Worm (Caenorhabditis elegans) whole organism, young adult: ENCODE measurements around the gene F56H9.6.

Experiments
- B0035.1 ChIP-seq: sonication (generic microtip); optimal IDR thresholded peaks from 2 replicates; lab custom pipeline; 2016; ENCODE audit warnings: missing genetic modification characterization, mild to moderate bottlenecking, missing compliant biosample characterization, missing genotype, missing genetic modification reagents
- B0261.1 ChIP-seq: sonication (generic microtip); optimal IDR thresholded peaks from 2 replicates; lab custom pipeline; 2016; ENCODE audit warnings: mild to moderate bottlenecking, missing genetic modification characterization, moderate library complexity, missing compliant biosample characterization
- C17E4.6 ChIP-seq: fragments of 200-800 bp; sonication (Bioruptor generic); IDR thresholded peaks from 2 replicates; pipeline ENCODE4 v1.3.6; 2022; ENCODE audit warnings: missing genetic modification reagents, missing genetic modification characterization, missing compliant biosample characterization
- F10E7.11 ChIP-seq: sonication (generic microtip); optimal IDR thresholded peaks from 2 replicates; lab custom pipeline; 2017; ENCODE audit warnings: mild to moderate bottlenecking, missing genetic modification characterization, moderate library complexity, missing compliant biosample characterization
- F22D6.2 ChIP-seq: sonication (generic microtip); optimal IDR thresholded peaks from 2 replicates; lab custom pipeline; 2016; ENCODE audit warnings: mild to moderate bottlenecking, missing genetic modification characterization, missing compliant biosample characterization
- F23B12.7 ChIP-seq: sonication (generic microtip); optimal IDR thresholded peaks from 2 replicates; lab custom pipeline; 2017; ENCODE audit warnings: missing genetic modification characterization, mild to moderate bottlenecking, missing compliant biosample characterization, antibody characterized with exemption, moderate library complexity; ENCODE audit not compliant: insufficient read depth
- F33H1.4 ChIP-seq: fragments of 200-800 bp; sonication (Bioruptor generic); IDR thresholded peaks from 2 replicates; pipeline ENCODE4 v1.3.6; 2022; ENCODE audit warnings: missing genetic modification reagents, missing genetic modification characterization, missing compliant biosample characterization
- F57C9.4 ChIP-seq: sonication (generic microtip); optimal IDR thresholded peaks from 2 replicates; lab custom pipeline; 2017; ENCODE audit warnings: mild to moderate bottlenecking, missing genetic modification characterization, missing compliant biosample characterization
- K11D2.4 ChIP-seq: fragments of 200-800 bp; sonication (Bioruptor generic); IDR thresholded peaks from 2 replicates; pipeline ENCODE4 v1.3.6; 2022; ENCODE audit warnings: missing genetic modification reagents, missing genetic modification characterization, missing compliant biosample characterization
- Y56A3A.18 ChIP-seq: fragments of 200-800 bp; sonication (Bioruptor generic); IDR thresholded peaks from 2 replicates; pipeline ENCODE4 v1.3.6; 2022; ENCODE audit warnings: missing genetic modification reagents, missing genetic modification characterization, missing compliant biosample characterization
- Y67H2A.10 ChIP-seq: fragments of 200-800 bp; sonication (Bioruptor generic); conservative IDR thresholded peaks from 2 replicates; pipeline ENCODE4 v1.3.6; 2022; ENCODE audit warnings: missing genetic modification reagents, missing genetic modification characterization, missing compliant biosample characterization
- Y95B8A.8 ChIP-seq: fragments of 200-800 bp; sonication (Bioruptor generic); IDR thresholded peaks from 2 replicates; pipeline ENCODE4 v1.3.6; 2022; ENCODE audit warnings: missing genetic modification reagents, missing genetic modification characterization, missing compliant biosample characterization
- aptf-3 ChIP-seq: fragments of 200-800 bp; sonication (Bioruptor generic); IDR thresholded peaks from 2 replicates; pipeline ENCODE4 v1.3.6; 2022; ENCODE audit warnings: missing genetic modification characterization, missing compliant biosample characterization
- atf-7 ChIP-seq: sonication (generic microtip); optimal IDR thresholded peaks from 2 replicates; lab custom pipeline; 2017; ENCODE audit warnings: mild to moderate bottlenecking, missing genetic modification characterization, missing compliant biosample characterization
- athp-1 ChIP-seq: sonication (generic microtip); optimal IDR thresholded peaks from 2 replicates; lab custom pipeline; 2017; ENCODE audit warnings: mild to moderate bottlenecking, missing genetic modification characterization, missing compliant biosample characterization
- cebp-1 ChIP-seq, 2 experiments: fragments of 200-800 bp in 1 of 2; sonication (Bioruptor generic) in 1 of 2; sonication (generic microtip) in 1 of 2; IDR thresholded peaks in 1 of 2; optimal IDR thresholded peaks in 1 of 2; 2 replicates each; pipeline versions ENCODE4 v1.3.6 to Lab custom; 2017 to 2022; ENCODE audit warnings: missing compliant biosample characterization in 2 of 2, missing genetic modification characterization in 2 of 2, mild to moderate bottlenecking in 1 of 2, missing genetic modification reagents in 1 of 2, moderate library complexity in 1 of 2
- ceh-58 ChIP-seq: fragments of 200-800 bp; sonication (Bioruptor generic); IDR thresholded peaks from 2 replicates; pipeline ENCODE4 v1.3.6; 2022; ENCODE audit warnings: missing genetic modification characterization, missing compliant biosample characterization
- ceh-91 ChIP-seq: fragments of 200-800 bp; sonication (Bioruptor generic); IDR thresholded peaks from 2 replicates; pipeline ENCODE4 v1.3.6; 2022; ENCODE audit warnings: missing genetic modification reagents, missing genetic modification characterization, missing compliant biosample characterization
- dpff-1 ChIP-seq: sonication (generic microtip); optimal IDR thresholded peaks from 2 replicates; lab custom pipeline; 2017; ENCODE audit warnings: mild to moderate bottlenecking, missing genetic modification characterization, missing compliant biosample characterization
- dpl-1 ChIP-seq: fragments of 150-350 bp; optimal IDR thresholded peaks from 2 replicates; lab custom pipeline; 2014; ENCODE audit warnings: missing biosample characterization, missing genetic modification reagents, missing genetic modification characterization
- efl-1 ChIP-seq: fragments of 150-350 bp; optimal IDR thresholded peaks from 2 replicates; lab custom pipeline; 2014; ENCODE audit warnings: missing biosample characterization, missing genetic modification reagents, missing genetic modification characterization
- egl-18 ChIP-seq: fragments of 200-800 bp; sonication (Bioruptor generic); IDR thresholded peaks from 2 replicates; pipeline ENCODE4 v1.3.6; 2022; ENCODE audit warnings: missing genetic modification reagents, missing genetic modification characterization, missing compliant biosample characterization
- egl-44 ChIP-seq: fragments of 200-800 bp; sonication (Bioruptor generic); IDR thresholded peaks from 2 replicates; pipeline ENCODE4 v1.3.6; 2022; ENCODE audit warnings: missing genetic modification reagents, missing genetic modification characterization, missing compliant biosample characterization
- ekl-4 ChIP-seq: fragments of 200-800 bp; sonication (Bioruptor generic); IDR thresholded peaks from 2 replicates; pipeline ENCODE4 v1.3.6; 2022; ENCODE audit warnings: missing genetic modification reagents, missing genetic modification characterization, missing compliant biosample characterization
- ets-4 ChIP-seq: fragments of 200-800 bp; sonication (Bioruptor generic); optimal IDR thresholded peaks from 2 replicates; lab custom pipeline; 2018; ENCODE audit warnings: mild to moderate bottlenecking, missing genetic modification characterization, missing compliant biosample characterization
- hlh-12 ChIP-seq: sonication (generic microtip); optimal IDR thresholded peaks from 2 replicates; lab custom pipeline; 2016; ENCODE audit warnings: missing genetic modification characterization, missing compliant biosample characterization
- lag-1 ChIP-seq: fragments of 200-800 bp; sonication (Bioruptor generic); IDR thresholded peaks from 2 replicates; pipeline ENCODE4 v1.3.6; 2022; ENCODE audit warnings: missing genetic modification reagents, missing genetic modification characterization, missing compliant biosample characterization
- lin-26 ChIP-seq: fragments of 200-800 bp; sonication (Bioruptor generic); IDR thresholded peaks from 2 replicates; pipeline ENCODE4 v1.3.6; 2022; ENCODE audit warnings: missing genetic modification reagents, missing genetic modification characterization, missing compliant biosample characterization
- lin-54 ChIP-seq: fragments of 200-800 bp; sonication (Bioruptor generic); optimal IDR thresholded peaks from 2 replicates; lab custom pipeline; 2018; ENCODE audit warnings: mild to moderate bottlenecking, missing genetic modification characterization, missing compliant biosample characterization
- mcd-1 ChIP-seq: fragments of 200-800 bp; sonication (Bioruptor generic); IDR thresholded peaks from 2 replicates; pipeline ENCODE4 v1.3.6; 2022; ENCODE audit warnings: missing genetic modification reagents, missing genetic modification characterization, missing compliant biosample characterization
- nfyb-1 ChIP-seq: fragments of 200-800 bp; sonication (Bioruptor generic); IDR thresholded peaks from 2 replicates; pipeline ENCODE4 v1.3.6; 2022; ENCODE audit warnings: missing genetic modification reagents, missing genetic modification characterization, missing compliant biosample characterization
- nhr-80 ChIP-seq: sonication (generic microtip); optimal IDR thresholded peaks from 2 replicates; lab custom pipeline; 2016; ENCODE audit warnings: missing genetic modification characterization, missing compliant biosample characterization
- somi-1 ChIP-seq: fragments of 200-800 bp; sonication (Bioruptor generic); optimal IDR thresholded peaks from 2 replicates; lab custom pipeline; 2018; ENCODE audit warnings: mild to moderate bottlenecking, missing genetic modification characterization, missing compliant biosample characterization
- sptf-2 ChIP-seq: fragments of 200-800 bp; sonication (Bioruptor generic); optimal IDR thresholded peaks from 2 replicates; lab custom pipeline; 2018; ENCODE audit warnings: mild to moderate bottlenecking, missing genetic modification characterization, missing compliant biosample characterization
- unc-62 ChIP-seq: fragments of 150-350 bp; optimal IDR thresholded peaks from 2 replicates; lab custom pipeline; 2014; ENCODE audit warnings: missing biosample characterization, missing genetic modification reagents, missing genetic modification characterization
- ztf-3 ChIP-seq: fragments of 200-800 bp; sonication (Bioruptor generic); optimal IDR thresholded peaks from 2 replicates; lab custom pipeline; 2018; ENCODE audit warnings: mild to moderate bottlenecking, missing genetic modification characterization, missing compliant biosample characterization

The F56H9.6 gene

DNA sequence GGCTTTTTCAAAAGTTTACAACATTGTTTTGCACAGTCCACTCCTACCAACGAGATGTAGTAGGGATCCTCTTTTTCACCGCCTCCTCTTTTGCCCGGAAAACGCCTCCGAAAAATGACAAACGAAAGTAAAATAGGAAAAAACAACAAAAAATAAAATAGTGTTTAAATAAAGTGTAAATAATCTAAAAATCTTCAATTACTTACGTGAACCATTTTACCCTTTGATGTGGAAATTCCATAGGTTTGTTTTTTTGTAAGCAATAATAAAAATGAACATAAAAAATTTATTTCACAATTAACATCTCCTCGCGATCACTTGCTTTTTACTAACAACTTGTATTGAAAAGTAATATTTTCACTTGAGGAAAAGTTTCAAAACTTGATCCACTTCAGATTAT lies 41.6 kb downstream of the F56H9.6 start, which contains the start of gene C14C10.1:
Gene C14C10.1, plus strand, starts transcription at position 301 of the 400 bp plus-strand sequence.
- TF ChIP-seq Y95B8A.8 (GFP tag; lab: Robert Waterston, UW) (no peak), K11D2.4 (GFP tag; lab: Robert Waterston, UW) (no peak), F57C9.4 (no peak), C17E4.6 (GFP tag; lab: Robert Waterston, UW) (no peak), lin-54 (GFP tag; lab: Kevin White, UChicago) (no peak), atf-7 (tag; lab: Kevin White, UChicago) (no peak), somi-1 (GFP tag; lab: Kevin White, UChicago) (no peak), mcd-1 (GFP tag; lab: Robert Waterston, UW) (no peak), efl-1 (no peak), ekl-4 (GFP tag; lab: Robert Waterston, UW) (no peak), Y67H2A.10 (no peak), hlh-12 (tag; lab: Kevin White, UChicago) (no peak), ets-4 (GFP tag; lab: Kevin White, UChicago) (no peak), Y56A3A.18 (no peak)

DNA sequence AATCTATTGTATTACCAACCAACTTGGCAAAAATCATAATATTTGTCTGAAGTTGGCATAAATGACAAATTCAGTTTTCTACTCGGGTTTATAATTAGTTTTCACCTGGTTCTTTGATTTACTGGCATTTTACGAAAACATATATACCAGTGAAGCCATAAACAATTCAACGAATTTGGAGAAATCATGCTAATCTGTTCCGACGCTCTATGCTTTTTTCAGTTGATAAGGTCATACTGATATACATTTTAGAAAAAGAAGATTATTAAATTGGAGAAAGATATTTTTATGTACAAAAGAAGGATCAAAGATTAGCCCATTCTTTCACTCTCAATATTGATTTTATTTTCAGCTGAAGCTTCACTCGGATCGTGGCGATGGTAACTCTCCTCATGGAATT lies 42.9 kb downstream of the F56H9.6 start:
- TF ChIP-seq ztf-3, result no peak
- no peak for TF ChIP-seq sptf-2 (GFP tag; lab: Kevin White, UChicago)
- TF ChIP-seq, all 124 proteins: peak for 0

DNA sequence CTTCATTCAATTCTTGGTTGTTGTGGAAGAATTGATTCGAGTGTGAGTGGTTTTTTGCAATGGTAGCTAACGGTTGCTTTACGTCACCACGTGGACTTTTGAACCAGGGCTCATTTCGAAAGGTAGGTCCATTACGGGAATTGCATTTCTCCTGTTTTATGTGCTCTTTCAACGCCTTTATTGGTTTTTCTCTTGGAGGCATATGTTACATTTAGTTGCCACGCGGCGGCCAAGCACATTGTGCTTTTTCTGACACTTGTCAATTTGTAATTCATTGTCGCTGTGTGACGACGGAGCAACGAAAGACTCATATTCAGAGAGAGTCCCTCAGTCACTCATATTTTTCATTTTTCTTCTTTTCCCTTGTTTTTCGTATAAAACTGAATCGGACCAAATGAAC lies 44.9 kb downstream of the F56H9.6 start:
- TF ChIP-seq dpl-1 (no peak), F10E7.11 (tag; lab: Kevin White, UChicago) (no peak), cebp-1 (GFP tag; IDR thresholded peaks at IDR 0.05; lab: Robert Waterston, UW) (no peak), cebp-1 (tag; optimal IDR thresholded peaks at IDR 0.05; lab: Kevin White, UChicago) (no peak), nfyb-1 (GFP tag; lab: Robert Waterston, UW) (no peak), egl-44 (GFP tag; lab: Robert Waterston, UW) (no peak), F33H1.4 (GFP tag; lab: Robert Waterston, UW) (no peak), dpff-1 (tag; lab: Kevin White, UChicago) (no peak), egl-18 (GFP tag; lab: Robert Waterston, UW) (no peak), ceh-91 (GFP tag; lab: Robert Waterston, UW) (no peak), ceh-58 (GFP tag; lab: Robert Waterston, UW) (no peak), nhr-80 (tag; lab: Kevin White, UChicago) (no peak), lin-54 (GFP tag; lab: Kevin White, UChicago) (no peak)

DNA sequence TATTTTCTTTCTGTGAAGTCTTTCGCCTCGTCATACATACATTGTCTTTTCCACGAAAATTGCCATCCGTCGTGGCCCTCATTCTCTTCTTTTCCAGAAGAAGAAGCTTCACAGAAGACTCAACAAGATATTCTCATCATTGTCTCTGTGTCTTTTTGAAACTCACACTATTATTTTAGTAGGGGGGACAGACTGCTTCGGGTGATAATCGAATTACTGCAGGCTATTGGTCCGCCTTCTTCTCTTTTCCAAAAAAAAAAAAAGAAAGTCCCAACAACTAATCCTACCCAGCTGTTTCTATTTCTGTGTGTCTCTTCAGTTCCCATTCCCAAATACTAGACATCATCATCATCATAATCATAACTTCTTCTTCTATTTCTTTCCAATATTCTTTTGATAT lies 46.2 kb downstream of the F56H9.6 start:
- TF ChIP-seq F23B12.7 (tag; lab: Kevin White, UChicago), result no peak
- no peak for TF ChIP-seq B0261.1 (tag; lab: Kevin White, UChicago)
- no peak for TF ChIP-seq B0035.1 (tag; lab: Kevin White, UChicago)
- no peak for TF ChIP-seq F22D6.2 (tag; lab: Kevin White, UChicago)
- TF ChIP-seq lin-26 (GFP tag; lab: Robert Waterston, UW), result no peak

DNA sequence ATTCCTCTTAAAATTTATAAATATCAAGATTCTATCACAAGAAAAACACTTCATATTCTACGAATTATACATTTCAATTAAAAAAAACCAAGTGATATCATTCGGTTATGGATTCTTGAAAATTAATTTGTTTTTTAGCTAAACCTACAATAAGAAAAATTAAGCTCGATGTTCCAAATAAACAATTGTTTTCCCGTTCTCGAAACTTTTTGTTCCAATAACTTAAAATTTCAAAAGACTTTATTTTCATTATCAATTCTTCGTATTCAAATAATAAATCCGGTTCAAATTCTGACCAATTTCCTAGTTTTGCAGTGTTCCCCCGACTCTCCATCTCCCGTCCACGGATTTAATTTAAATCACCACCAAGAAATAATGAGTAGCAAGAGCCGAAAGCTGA lies 50.3 kb downstream of the F56H9.6 start, which contains the start of gene E02A10.3:
Gene E02A10.3, plus strand, starts transcription at position 301 of the 400 bp plus-strand sequence.
- no peak for TF ChIP-seq aptf-3 (GFP tag; lab: Robert Waterston, UW)
- no peak for TF ChIP-seq athp-1 (tag; lab: Kevin White, UChicago)
- no peak for TF ChIP-seq unc-62 (GFP tag; lab: Kevin White, UChicago)
- TF ChIP-seq lag-1 (GFP tag; lab: Robert Waterston, UW), result no peak
- no peak for TF ChIP-seq efl-1
